Worm (Caenorhabditis elegans) whole organism, midembryonic: ENCODE data around the gene Y56A3A.41.

ENCODE experiments used
- cog-1 ChIP-seq: sonication (generic microtip); optimal IDR thresholded peaks from 2 replicates; lab custom pipeline; 2016; ENCODE audit warnings: missing genetic modification characterization, missing compliant biosample characterization
- flt-1 ChIP-seq: fragments of 200-800 bp; sonication (Bioruptor generic); IDR thresholded peaks from 2 replicates; pipeline ENCODE4 v1.3.6; 2022; ENCODE audit warnings: missing genetic modification characterization, missing compliant biosample characterization
- klf-2 ChIP-seq: fragments of 200-800 bp; sonication (Bioruptor generic); conservative IDR thresholded peaks from 2 replicates; pipeline ENCODE4 v1.3.6; 2022; ENCODE audit warnings: missing genetic modification reagents, missing genetic modification characterization, missing compliant biosample characterization
- med-1 ChIP-seq: sonication (generic microtip); optimal IDR thresholded peaks from 2 replicates; lab custom pipeline; 2017; ENCODE audit warnings: missing genetic modification characterization, mild to moderate bottlenecking, missing compliant biosample characterization, antibody characterized with exemption, missing genetic modification reagents; ENCODE audit not compliant: insufficient read depth
- tab-1 ChIP-seq: fragments of 200-800 bp; sonication (Bioruptor generic); IDR thresholded peaks from 2 replicates; pipeline ENCODE4 v1.3.6; 2022; ENCODE audit warnings: missing genetic modification characterization, missing compliant biosample characterization
- ztf-23 ChIP-seq: fragments of 200-800 bp; sonication (Bioruptor generic); IDR thresholded peaks from 2 replicates; pipeline ENCODE4 v1.3.6; 2022; ENCODE audit warnings: missing genetic modification reagents, missing genetic modification characterization, missing compliant biosample characterization

- TF ChIP-seq med-1 (GFP tag; lab: Kevin White, UChicago) = no peak
- no peak for TF ChIP-seq flt-1 (GFP tag; lab: Robert Waterston, UW)
- no peak for TF ChIP-seq cog-1
- TF ChIP-seq ztf-23 (GFP tag; lab: Robert Waterston, UW) = no peak
- no peak for TF ChIP-seq klf-2 (GFP tag; lab: Robert Waterston, UW)
- TF ChIP-seq tab-1 (GFP tag; lab: Robert Waterston, UW) = no peak
Observed at ce11 chrIII:11938525-11938924, 45.7 kb upstream of the Y56A3A.41 start.
